Worm (Caenorhabditis elegans): ENCODE measurements around the gene srbc-60.

- no peak for TF ChIP-seq somi-1 (GFP tag; optimal IDR thresholded peaks at IDR 0.05)
- no peak for TF ChIP-seq F37B4.10 (GFP tag; IDR thresholded peaks at IDR 0.05)
- TF ChIP-seq bed-2 (GFP tag; IDR thresholded peaks at IDR 0.05): no peak
- TF ChIP-seq ets-4 (GFP tag; optimal IDR thresholded peaks at IDR 0.05): no peak
- no peak for TF ChIP-seq F52B5.7 (tag; optimal IDR thresholded peaks at IDR 0.05)
- TF ChIP-seq unc-62 (GFP tag; optimal IDR thresholded peaks at IDR 0.05): no peak
- no peak for TF ChIP-seq snpc-3.4 (tag; optimal IDR thresholded peaks at IDR 0.05)
Measured at ce11 chrV:803472-803871, 23.4 kb downstream of the srbc-60 start.

Data from whole organism, young adult.